Worm (Caenorhabditis elegans): Measurements from ENCODE around the gene dhrs-4.

Gene dhrs-4

ce11 chrV:12967925-12968327, 45.5 kb downstream of the dhrs-4 start, which contains the start of gene R186.8 (continued):
- peak; percentile 84 for TF ChIP-seq ceh-44 (GFP tag; IDR thresholded peaks at IDR 0.05)
- TF ChIP-seq hlh-11 (tag; optimal IDR thresholded peaks at IDR 0.05) = peak; percentile 79
- TF ChIP-seq F37D6.2 (tag; optimal IDR thresholded peaks at IDR 0.05) = peak; percentile 37
- peak; percentile 66 for TF ChIP-seq unc-130 (GFP tag; optimal IDR thresholded peaks at IDR 0.05)
- peak; percentile 96 for TF ChIP-seq aha-1 (tag)
- peak; percentile 58 for TF ChIP-seq nhr-102 (tag; optimal IDR thresholded peaks at IDR 0.05)
- peak; percentile 85 for TF ChIP-seq tra-1 (GFP tag; IDR thresholded peaks at IDR 0.05)
- TF ChIP-seq lin-38 (GFP tag; IDR thresholded peaks at IDR 0.05) = peak; percentile 99
- TF ChIP-seq ctbp-1 (GFP tag; IDR thresholded peaks at IDR 0.05) = peak; percentile 69; the same call in 1 of the 2 replicates
- TF ChIP-seq mep-1 (tag; optimal IDR thresholded peaks at IDR 0.05) = peak; percentile 74
- TF ChIP-seq T20F7.1 (GFP tag; optimal IDR thresholded peaks at IDR 0.05) = peak; percentile 92
- TF ChIP-seq spr-3 (GFP tag; optimal IDR thresholded peaks at IDR 0.05) = peak; percentile 38
- peak in 1 of 2 experiments; percentile 21 for TF ChIP-seq daf-16 (GFP tag; optimal IDR thresholded peaks at IDR 0.05)
- peak; percentile 35 for TF ChIP-seq daf-16 (tag; optimal IDR thresholded peaks at IDR 0.05)
- peak; percentile 79 for TF ChIP-seq mes-2 (tag; optimal IDR thresholded peaks at IDR 0.05; ENCODE audit: poor library complexity, severe bottlenecking)
- 0 out of 2 replicates have a peak, but pooled peaks have one; percentile 41 for TF ChIP-seq D1046.2 (GFP tag; IDR thresholded peaks at IDR 0.05)
- peak; percentile 12; the same call in 1 of the 2 replicates for TF ChIP-seq lin-1 (GFP tag; IDR thresholded peaks at IDR 0.05)
- TF ChIP-seq nhr-42 (GFP tag; IDR thresholded peaks at IDR 0.05) = peak; percentile 88
- TF ChIP-seq hlh-30 (tag; optimal IDR thresholded peaks at IDR 0.05; ENCODE audit: insufficient read depth) = peak; percentile 43
- TF ChIP-seq T26A8.4 (GFP tag; IDR thresholded peaks at IDR 0.05) = peak; percentile 87; the same call in 1 of the 2 replicates
- TF ChIP-seq spr-1 (tag; optimal IDR thresholded peaks at IDR 0.05) = peak; percentile 47
- TF ChIP-seq Y75B8A.6 (GFP tag; IDR thresholded peaks at IDR 0.05) = peak; percentile 45; the same call in 1 of the 2 replicates
- TF ChIP-seq mxl-2 (GFP tag; conservative IDR thresholded peaks at IDR 0.05) = peak; percentile 62
- TF ChIP-seq madf-9 (GFP tag; conservative IDR thresholded peaks at IDR 0.05) = peak; percentile 70; the same call in 1 of the 2 replicates
- TF ChIP-seq hmg-1.1 (GFP tag; IDR thresholded peaks at IDR 0.05) = peak; percentile 86
- TF ChIP-seq lin-29 (GFP tag; IDR thresholded peaks at IDR 0.05) = peak; percentile 70
- TF ChIP-seq rbr-2 (tag; optimal IDR thresholded peaks at IDR 0.05) = peak; percentile 86
- peak; percentile 81 for TF ChIP-seq dmd-9 (GFP tag; IDR thresholded peaks at IDR 0.05)
- 0 out of 2 replicates have a peak, but pooled peaks have one; percentile 14 for TF ChIP-seq saeg-2 (GFP tag; IDR thresholded peaks at IDR 0.05)
- TF ChIP-seq daf-8 (GFP tag; IDR thresholded peaks at IDR 0.05) = 0 out of 2 replicates have a peak, but pooled peaks have one; percentile 35
- TF ChIP-seq nhr-77 (tag; optimal IDR thresholded peaks at IDR 0.05) = peak; percentile 54
- TF ChIP-seq nhr-48 (tag; optimal IDR thresholded peaks at IDR 0.05) = peak; percentile 60
- TF ChIP-seq arid-1 (GFP tag; conservative IDR thresholded peaks at IDR 0.05) = peak; percentile 72

- TF ChIP-seq nhr-11 (tag; optimal IDR thresholded peaks at IDR 0.05) = no peak
- TF ChIP-seq F37D6.2 (tag; optimal IDR thresholded peaks at IDR 0.05) = no peak
- TF ChIP-seq lin-1 (GFP tag; IDR thresholded peaks at IDR 0.05) = no peak
- no peak for TF ChIP-seq ceh-82 (tag; optimal IDR thresholded peaks at IDR 0.05)
- TF ChIP-seq dve-1 (tag; optimal IDR thresholded peaks at IDR 0.05; ENCODE audit: insufficient read depth) = no peak
- TF ChIP-seq lin-38 (GFP tag; IDR thresholded peaks at IDR 0.05) = no peak
- no peak for TF ChIP-seq nhr-10 (tag; optimal IDR thresholded peaks at IDR 0.05)
Observed at ce11 chrV:12968555-12968954, 46.1 kb downstream of the dhrs-4 start, which contains the start of gene lin-46. lin-46 (plus strand) TSS chrV:12968855.

ce11 chrV:12970575-12971160, 48.3 kb downstream of the dhrs-4 start, which contains the start of gene pnn-1:
pnn-1 (plus strand) TSS chrV:12971110.
- TF ChIP-seq Y105C5A.15 (GFP tag; IDR thresholded peaks at IDR 0.05) (no peak), nhr-102 (tag; optimal IDR thresholded peaks at IDR 0.05) (no peak), F37D6.2 (tag; optimal IDR thresholded peaks at IDR 0.05) (no peak), set-16 (GFP tag; IDR thresholded peaks at IDR 0.05) (no peak), dmd-9 (GFP tag; IDR thresholded peaks at IDR 0.05) (no peak), ceh-62 (tag; optimal IDR thresholded peaks at IDR 0.05) (no peak), daf-8 (GFP tag; IDR thresholded peaks at IDR 0.05) (no peak), spr-3 (GFP tag; optimal IDR thresholded peaks at IDR 0.05) (no peak), pqm-1 (tag; optimal IDR thresholded peaks at IDR 0.05) (no peak), R02D3.7 (tag; optimal IDR thresholded peaks at IDR 0.05) (no peak), fos-1 (tag; optimal IDR thresholded peaks at IDR 0.05) (no peak), mxl-3 (GFP tag; optimal IDR thresholded peaks at IDR 0.05) (no peak), saeg-2 (GFP tag; IDR thresholded peaks at IDR 0.05) (no peak), lin-38 (GFP tag; IDR thresholded peaks at IDR 0.05) (peak; percentile 75), zfp-3 (GFP tag; conservative IDR thresholded peaks at IDR 0.05) (no peak), ctbp-1 (GFP tag; IDR thresholded peaks at IDR 0.05) (no peak), dpl-1 (GFP tag; optimal IDR thresholded peaks at IDR 0.05) (peak; percentile 50), nhr-6 (tag; optimal IDR thresholded peaks at IDR 0.05) (peak; percentile 44), dve-1 (tag; optimal IDR thresholded peaks at IDR 0.05; ENCODE audit: insufficient read depth) (peak; percentile 34), hlh-30 (tag; optimal IDR thresholded peaks at IDR 0.05; ENCODE audit: insufficient read depth) (no peak)

Data from whole organism, L4 larva.